Worm (Caenorhabditis elegans) whole organism, mixed stage, embryonic: ENCODE measurements around the gene pix-1.

Experiments used
- ceh-39 ChIP-seq: fragments of 150-350 bp; optimal IDR thresholded peaks from 2 replicates; lab custom pipeline; 2014; ENCODE audit warnings: missing biosample characterization, missing genetic modification characterization
- ceh-43 ChIP-seq: fragments of 200-800 bp; sonication (Bioruptor generic); optimal IDR thresholded peaks from 2 replicates; lab custom pipeline; 2018; ENCODE audit warnings: mild to moderate bottlenecking, missing genetic modification characterization, moderate library complexity, missing compliant biosample characterization
- ceh-83 ChIP-seq: fragments of 200-800 bp; sonication (Bioruptor generic); optimal IDR thresholded peaks from 2 replicates; lab custom pipeline; 2018; ENCODE audit warnings: mild to moderate bottlenecking, missing genetic modification characterization, missing compliant biosample characterization
- ces-1 ChIP-seq: fragments of 150-350 bp; optimal IDR thresholded peaks from 2 replicates; lab custom pipeline; 2014; ENCODE audit warnings: missing biosample characterization, missing genetic modification reagents, missing genetic modification characterization
- cnd-1 ChIP-seq: fragments of 200-800 bp; sonication (Bioruptor generic); optimal IDR thresholded peaks from 2 replicates; lab custom pipeline; 2018; ENCODE audit warnings: mild to moderate bottlenecking, missing genetic modification characterization, missing compliant biosample characterization
- drap-1 ChIP-seq: fragments of 200-800 bp; sonication (Bioruptor generic); optimal IDR thresholded peaks from 3 replicates; lab custom pipeline; 2018; ENCODE audit warnings: mild to moderate bottlenecking, missing genetic modification characterization, missing compliant biosample characterization
- elt-1 ChIP-seq: sonication (generic microtip); optimal IDR thresholded peaks from 2 replicates; lab custom pipeline; 2017; ENCODE audit warnings: missing genetic modification characterization, mild to moderate bottlenecking, missing compliant biosample characterization, antibody characterized with exemption, moderate library complexity, borderline replicate concordance; ENCODE audit not compliant: insufficient read depth
- flh-1 ChIP-seq: fragments of 200-800 bp; sonication (Bioruptor generic); optimal IDR thresholded peaks from 2 replicates; lab custom pipeline; 2018; ENCODE audit warnings: mild to moderate bottlenecking, missing genetic modification characterization, moderate library complexity, missing compliant biosample characterization
- ham-2 ChIP-seq: fragments of 200-800 bp; sonication (Bioruptor generic); optimal IDR thresholded peaks from 2 replicates; lab custom pipeline; 2018; ENCODE audit warnings: mild to moderate bottlenecking, missing genetic modification characterization, missing compliant biosample characterization
- hlh-1 ChIP-seq: fragments of 150-350 bp; optimal IDR thresholded peaks from 2 replicates; lab custom pipeline; 2014; ENCODE audit warnings: missing biosample characterization, missing genetic modification reagents, missing genetic modification characterization
- lin-13 ChIP-seq: fragments of 150-350 bp; optimal IDR thresholded peaks from 2 replicates; lab custom pipeline; 2014; ENCODE audit warnings: missing biosample characterization, missing genetic modification characterization
- lin-32 ChIP-seq: fragments of 200-800 bp; sonication (Bioruptor generic); optimal IDR thresholded peaks from 2 replicates; lab custom pipeline; 2018; ENCODE audit warnings: mild to moderate bottlenecking, missing genetic modification characterization, missing compliant biosample characterization
- lsy-2 ChIP-seq: fragments of 150-350 bp; optimal IDR thresholded peaks from 2 replicates; lab custom pipeline; 2014; ENCODE audit warnings: missing biosample characterization, missing genetic modification characterization
- mab-5 ChIP-seq: fragments of 150-350 bp; optimal IDR thresholded peaks from 2 replicates; lab custom pipeline; 2014; ENCODE audit warnings: missing biosample characterization, missing genetic modification characterization
- mep-1 ChIP-seq: fragments of 150-350 bp; optimal IDR thresholded peaks from 2 replicates; lab custom pipeline; 2017; ENCODE audit warnings: missing biosample characterization, missing genetic modification reagents, missing genetic modification characterization, inconsistent platforms
- mls-2 ChIP-seq: sonication (generic microtip); optimal IDR thresholded peaks from 2 replicates; lab custom pipeline; 2016; ENCODE audit warnings: mild to moderate bottlenecking, missing genetic modification characterization, moderate library complexity, missing compliant biosample characterization
- nhr-12 ChIP-seq: fragments of 150-350 bp; optimal IDR thresholded peaks from 2 replicates; lab custom pipeline; 2014; ENCODE audit warnings: missing biosample characterization, missing genetic modification characterization
- nhr-2 ChIP-seq: fragments of 150-350 bp; optimal IDR thresholded peaks from 2 replicates; lab custom pipeline; 2014; ENCODE audit warnings: missing biosample characterization, missing genetic modification characterization
- nhr-237 ChIP-seq: fragments of 150-350 bp; optimal IDR thresholded peaks from 2 replicates; lab custom pipeline; 2014; ENCODE audit warnings: missing biosample characterization, missing genetic modification characterization
- nhr-28 ChIP-seq: fragments of 150-350 bp; optimal IDR thresholded peaks from 2 replicates; lab custom pipeline; 2014; ENCODE audit warnings: missing biosample characterization, missing genetic modification characterization
- nhr-76 ChIP-seq: sonication (generic microtip); optimal IDR thresholded peaks from 2 replicates; lab custom pipeline; 2017; ENCODE audit warnings: missing biosample characterization, missing genetic modification characterization
- pha-4 ChIP-seq: fragments of 150-350 bp; optimal IDR thresholded peaks from 2 replicates; lab custom pipeline; 2018; ENCODE audit warnings: missing biosample characterization, missing genetic modification reagents, missing genetic modification characterization
- sem-2 ChIP-seq: fragments of 200-800 bp; sonication (Bioruptor generic); optimal IDR thresholded peaks from 2 replicates; lab custom pipeline; 2018; ENCODE audit warnings: mild to moderate bottlenecking, missing genetic modification characterization, missing compliant biosample characterization
- snpc-4 ChIP-seq: fragments of 150-350 bp; optimal IDR thresholded peaks from 2 replicates; lab custom pipeline; 2014; ENCODE audit warnings: missing biosample characterization, missing genetic modification characterization
- sptf-1 ChIP-seq: sonication (generic microtip); optimal IDR thresholded peaks from 2 replicates; lab custom pipeline; 2017; ENCODE audit warnings: mild to moderate bottlenecking, missing genetic modification characterization, moderate library complexity, missing compliant biosample characterization
- tbx-8 ChIP-seq: fragments of 200-800 bp; sonication (Bioruptor generic); optimal IDR thresholded peaks from 2 replicates; lab custom pipeline; 2018; ENCODE audit warnings: mild to moderate bottlenecking, missing genetic modification characterization, moderate library complexity, missing compliant biosample characterization
- unc-120 ChIP-seq: sonication (generic microtip); optimal IDR thresholded peaks from 2 replicates; lab custom pipeline; 2017; ENCODE audit warnings: missing genetic modification characterization, missing compliant biosample characterization; ENCODE audit not compliant: poor library complexity, severe bottlenecking
- unc-39 ChIP-seq: fragments of 150-350 bp; optimal IDR thresholded peaks from 2 replicates; lab custom pipeline; 2014; ENCODE audit warnings: missing biosample characterization, missing genetic modification characterization
- unc-62 ChIP-seq: fragments of 150-350 bp; optimal IDR thresholded peaks from 2 replicates; lab custom pipeline; 2014; ENCODE audit warnings: missing biosample characterization, missing genetic modification reagents, missing genetic modification characterization
- zip-8 ChIP-seq: fragments of 150-350 bp; optimal IDR thresholded peaks from 2 replicates; lab custom pipeline; 2014; ENCODE audit warnings: missing biosample characterization, missing genetic modification characterization
- ztf-11 ChIP-seq: fragments of 150-350 bp; optimal IDR thresholded peaks from 2 replicates; lab custom pipeline; 2014; ENCODE audit warnings: missing biosample characterization, missing genetic modification characterization

pix-1 gene

ce11 chrX:13726874-13727343 is at the start of gene pix-1:
pix-1 (plus strand) TSS chrX:13727293.
- TF ChIP-seq nhr-2 (tag; lab: Kevin White, UChicago) (peak; percentile 11), flh-1 (GFP tag; lab: Kevin White, UChicago) (no peak), ham-2 (GFP tag; lab: Kevin White, UChicago) (no peak), unc-62 (GFP tag; lab: Kevin White, UChicago) (peak; percentile 16), sptf-1 (tag; lab: Kevin White, UChicago) (no peak), lsy-2 (tag; lab: Kevin White, UChicago) (peak; percentile 33), sem-2 (no peak), hlh-1 (tag; lab: Kevin White, UChicago) (peak; percentile 47), ceh-39 (tag; lab: Kevin White, UChicago) (peak; percentile 84), elt-1 (no peak), mep-1 (tag; lab: Kevin White, UChicago) (peak; percentile 63), ces-1 (GFP tag; lab: Kevin White, UChicago) (peak; percentile 33), unc-39 (no peak), lin-13 (tag; lab: Kevin White, UChicago) (peak; percentile 62), mab-5 (tag; lab: Kevin White, UChicago) (no peak), zip-8 (tag; lab: Kevin White, UChicago) (no peak), nhr-12 (tag; lab: Kevin White, UChicago) (no peak), ceh-83 (GFP tag; lab: Kevin White, UChicago) (no peak)

ce11 chrX:13685725-13686124 is 41.4 kb upstream of the pix-1 start:
- TF ChIP-seq ceh-83 (GFP tag; lab: Kevin White, UChicago) (no peak), hlh-1 (tag; lab: Kevin White, UChicago) (no peak), ces-1 (GFP tag; lab: Kevin White, UChicago) (no peak)

- TF ChIP-seq drap-1 (peak; percentile 12), lin-13 (tag; lab: Kevin White, UChicago) (peak; percentile 28), ces-1 (GFP tag; lab: Kevin White, UChicago) (peak; percentile 81), nhr-76 (tag; lab: Kevin White, UChicago) (peak; percentile 30), nhr-2 (tag; lab: Kevin White, UChicago) (no peak), sptf-1 (tag; lab: Kevin White, UChicago) (peak; percentile 25), tbx-8 (GFP tag; lab: Kevin White, UChicago) (no peak), nhr-28 (no peak), ham-2 (GFP tag; lab: Kevin White, UChicago) (peak; percentile 41), pha-4 (no peak), unc-120 (tag; lab: Kevin White, UChicago) (peak; percentile 72), sem-2 (no peak), mls-2 (tag; lab: Kevin White, UChicago) (no peak), lin-32 (GFP tag; lab: Kevin White, UChicago) (peak; percentile 11), nhr-12 (tag; lab: Kevin White, UChicago) (no peak), unc-62 (GFP tag; lab: Kevin White, UChicago) (peak; percentile 91), cnd-1 (tag; lab: Kevin White, UChicago) (no peak), ceh-43 (GFP tag; lab: Kevin White, UChicago) (no peak), lsy-2 (tag; lab: Kevin White, UChicago) (peak; percentile 18), ztf-11 (tag; lab: Kevin White, UChicago) (peak; percentile 49), hlh-1 (tag; lab: Kevin White, UChicago) (peak; percentile 90), nhr-237 (tag; lab: Kevin White, UChicago) (peak; percentile 8)
Measured at ce11 chrX:13687111-13687512, 40.0 kb upstream of the pix-1 start.

ce11 chrX:13687655-13688054 is 39.4 kb upstream of the pix-1 start, which contains the start of gene adm-2:
adm-2 (plus strand) TSS chrX:13687955.
- TF ChIP-seq snpc-4 (tag; lab: Kevin White, UChicago) (no peak), pha-4 (no peak), drap-1 (no peak), unc-120 (tag; lab: Kevin White, UChicago) (no peak), unc-62 (GFP tag; lab: Kevin White, UChicago) (no peak), mab-5 (tag; lab: Kevin White, UChicago) (no peak), mls-2 (tag; lab: Kevin White, UChicago) (no peak), hlh-1 (tag; lab: Kevin White, UChicago) (no peak), tbx-8 (GFP tag; lab: Kevin White, UChicago) (no peak), nhr-28 (no peak), nhr-76 (tag; lab: Kevin White, UChicago) (no peak), nhr-12 (tag; lab: Kevin White, UChicago) (no peak), ceh-43 (GFP tag; lab: Kevin White, UChicago) (no peak), ces-1 (GFP tag; lab: Kevin White, UChicago) (no peak), ham-2 (GFP tag; lab: Kevin White, UChicago) (no peak), flh-1 (GFP tag; lab: Kevin White, UChicago) (no peak)
